Worm (Caenorhabditis elegans) whole organism, L4 larva: ENCODE measurements around the gene Y7A5A.20.

ENCODE experiments used
- F10B5.3 ChIP-seq: sonication (generic microtip); optimal IDR thresholded peaks from 2 replicates; lab custom pipeline; 2016; ENCODE audit warnings: mild to moderate bottlenecking, missing genetic modification characterization, missing compliant biosample characterization
- F37D6.2 ChIP-seq: sonication (generic microtip); optimal IDR thresholded peaks from 2 replicates; lab custom pipeline; 2016; ENCODE audit warnings: mild to moderate bottlenecking, missing genetic modification characterization, missing compliant biosample characterization
- F44E2.7 ChIP-seq: fragments of 200-800 bp; sonication (Bioruptor generic); IDR thresholded peaks from 2 replicates; pipeline ENCODE4 v2.1.2; 2022; ENCODE audit warnings: missing genetic modification characterization, missing compliant biosample characterization
- T26A8.4 ChIP-seq: fragments of 200-800 bp; sonication (Bioruptor generic); IDR thresholded peaks from 2 replicates; pipeline ENCODE4 v1.3.6; 2022; ENCODE audit warnings: missing genetic modification characterization, missing compliant biosample characterization
- ZK546.5 ChIP-seq, 2 experiments: sonication (generic microtip); optimal IDR thresholded peaks; 2 replicates each; lab custom pipeline; 2017; ENCODE audit warnings: missing biosample characterization in 2 of 2, missing genetic modification characterization in 2 of 2
- attf-4 ChIP-seq: sonication (generic microtip); optimal IDR thresholded peaks from 3 replicates; lab custom pipeline; 2017; ENCODE audit warnings: missing biosample characterization, missing genetic modification characterization
- ces-1 ChIP-seq: fragments of 150-350 bp; sonication (generic microtip); optimal IDR thresholded peaks from 4 replicates; lab custom pipeline; 2014; ENCODE audit warnings: missing biosample characterization, missing genetic modification reagents, missing genetic modification characterization
- dmd-6 ChIP-seq: fragments of 200-800 bp; sonication (Bioruptor generic); IDR thresholded peaks from 2 replicates; pipeline ENCODE4 v1.3.6; 2022; ENCODE audit warnings: missing genetic modification reagents, missing genetic modification characterization, missing compliant biosample characterization
- dmd-9 ChIP-seq: fragments of 200-800 bp; sonication (Bioruptor generic); IDR thresholded peaks from 2 replicates; pipeline ENCODE4 v1.3.6; 2022; ENCODE audit warnings: missing genetic modification reagents, missing genetic modification characterization, missing compliant biosample characterization
- dpl-1 ChIP-seq: fragments of 150-350 bp; optimal IDR thresholded peaks from 2 replicates; lab custom pipeline; 2014; ENCODE audit warnings: missing biosample characterization, missing genetic modification reagents, missing genetic modification characterization
- dve-1 ChIP-seq: sonication (generic microtip); optimal IDR thresholded peaks from 2 replicates; lab custom pipeline; 2017; ENCODE audit warnings: antibody characterized with exemption, mild to moderate bottlenecking, missing genetic modification characterization, missing compliant biosample characterization; ENCODE audit not compliant: insufficient read depth
- egl-27 ChIP-seq: sonication (generic microtip); optimal IDR thresholded peaks from 3 replicates; lab custom pipeline; 2017; ENCODE audit warnings: missing biosample characterization, missing genetic modification reagents, missing genetic modification characterization
- egl-43 ChIP-seq: fragments of 200-800 bp; sonication (Bioruptor generic); IDR thresholded peaks from 2 replicates; pipeline ENCODE4 v1.3.6; 2022; ENCODE audit warnings: missing genetic modification reagents, missing genetic modification characterization, missing compliant biosample characterization
- fkh-10 ChIP-seq: fragments of 150-350 bp; optimal IDR thresholded peaks from 2 replicates; lab custom pipeline; 2014; ENCODE audit warnings: missing biosample characterization, missing genetic modification reagents, missing genetic modification characterization
- fos-1 ChIP-seq: fragments of 150-350 bp; optimal IDR thresholded peaks from 2 replicates; lab custom pipeline; 2014; ENCODE audit warnings: missing biosample characterization, missing genetic modification characterization
- hif-1 ChIP-seq, 2 experiments: sonication (generic microtip); optimal IDR thresholded peaks; 2 replicates each; lab custom pipeline; 2016 to 2017; ENCODE audit warnings: missing compliant biosample characterization in 2 of 2, missing genetic modification characterization in 2 of 2, missing genetic modification reagents in 2 of 2, missing genotype in 2 of 2, mild to moderate bottlenecking in 1 of 2
- hlh-11 ChIP-seq: fragments of 200-800 bp; sonication (Bioruptor generic); optimal IDR thresholded peaks from 2 replicates; lab custom pipeline; 2018; ENCODE audit warnings: mild to moderate bottlenecking, missing genetic modification characterization, missing compliant biosample characterization
- hmg-1.1 ChIP-seq: fragments of 200-800 bp; sonication (Bioruptor generic); IDR thresholded peaks from 2 replicates; pipeline ENCODE4 v1.3.6; 2022; ENCODE audit warnings: missing genetic modification reagents, missing genetic modification characterization, missing compliant biosample characterization
- lin-13 ChIP-seq: fragments of 150-350 bp; optimal IDR thresholded peaks from 2 replicates; lab custom pipeline; 2014; ENCODE audit warnings: missing biosample characterization, missing genetic modification reagents, missing genetic modification characterization
- lin-15B ChIP-seq: fragments of 150-350 bp; sonication (generic microtip); optimal IDR thresholded peaks from 3 replicates; lab custom pipeline; 2014; ENCODE audit warnings: missing biosample characterization, missing genetic modification characterization
- lin-38 ChIP-seq: fragments of 200-800 bp; sonication (Bioruptor generic); IDR thresholded peaks from 2 replicates; pipeline ENCODE4 v1.3.6; 2022; ENCODE audit warnings: missing genetic modification reagents, missing genetic modification characterization, missing compliant biosample characterization
- lin-39 ChIP-seq: fragments of 150-350 bp; optimal IDR thresholded peaks from 2 replicates; lab custom pipeline; 2014; ENCODE audit warnings: missing biosample characterization, missing genetic modification reagents, missing genetic modification characterization
- madf-5 ChIP-seq, 2 experiments: fragments of 200-800 bp; sonication (Bioruptor generic); IDR thresholded peaks; 2 replicates each; pipeline ENCODE4 v1.3.6; 2022; ENCODE audit warnings: missing compliant biosample characterization in 2 of 2, missing genetic modification characterization in 2 of 2
- mdl-1 ChIP-seq, 2 experiments: fragments of 150-350 bp in 1 of 2; sonication (generic microtip) in 1 of 2; optimal IDR thresholded peaks; 2 replicates each; lab custom pipeline; 2014 to 2017; ENCODE audit warnings: missing biosample characterization in 2 of 2, missing genetic modification characterization in 2 of 2
- mes-2 ChIP-seq: sonication (generic microtip); optimal IDR thresholded peaks from 2 replicates; lab custom pipeline; 2016; ENCODE audit warnings: missing genotype, mild to moderate bottlenecking, missing genetic modification characterization, missing compliant biosample characterization; ENCODE audit not compliant: poor library complexity, severe bottlenecking
- nhr-102 ChIP-seq: sonication (generic microtip); optimal IDR thresholded peaks from 2 replicates; lab custom pipeline; 2016; ENCODE audit warnings: mild to moderate bottlenecking, missing genetic modification characterization, moderate library complexity, missing compliant biosample characterization
- nhr-11 ChIP-seq: fragments of 150-350 bp; optimal IDR thresholded peaks from 2 replicates; lab custom pipeline; 2014; ENCODE audit warnings: missing biosample characterization, missing genetic modification characterization
- nhr-28 ChIP-seq: fragments of 150-350 bp; optimal IDR thresholded peaks from 2 replicates; lab custom pipeline; 2014; ENCODE audit warnings: missing biosample characterization, missing genetic modification characterization
- nhr-42 ChIP-seq: fragments of 200-800 bp; sonication (Bioruptor generic); IDR thresholded peaks from 2 replicates; pipeline ENCODE4 v1.3.6; 2022; ENCODE audit warnings: missing genetic modification characterization, missing compliant biosample characterization
- nhr-77 ChIP-seq: fragments of 150-350 bp; optimal IDR thresholded peaks from 2 replicates; lab custom pipeline; 2014; ENCODE audit warnings: missing biosample characterization, missing genetic modification characterization
- rbr-2 ChIP-seq: sonication (generic microtip); optimal IDR thresholded peaks from 2 replicates; lab custom pipeline; 2016; ENCODE audit warnings: missing genotype, missing genetic modification characterization, missing compliant biosample characterization
- set-16 ChIP-seq: fragments of 200-800 bp; sonication (Bioruptor generic); IDR thresholded peaks from 2 replicates; pipeline ENCODE4 v1.3.6; 2022; ENCODE audit warnings: missing genetic modification reagents, missing genetic modification characterization, missing compliant biosample characterization
- snpc-1.2 ChIP-seq: fragments of 200-800 bp; sonication (Bioruptor generic); IDR thresholded peaks from 2 replicates; pipeline ENCODE4 v1.3.6; 2022; ENCODE audit warnings: missing genetic modification reagents, missing genetic modification characterization, missing compliant biosample characterization
- spr-1 ChIP-seq: sonication (generic microtip); optimal IDR thresholded peaks from 2 replicates; lab custom pipeline; 2016; ENCODE audit warnings: mild to moderate bottlenecking, missing genetic modification characterization, missing compliant biosample characterization
- tra-1 ChIP-seq: fragments of 200-800 bp; sonication (Bioruptor generic); IDR thresholded peaks from 2 replicates; pipeline ENCODE4 v1.3.6; 2022; ENCODE audit warnings: missing genetic modification reagents, missing genetic modification characterization, missing compliant biosample characterization
- unc-62 ChIP-seq, 3 experiments: fragments of 150-350 bp in 1 of 3; sonication (generic microtip); optimal IDR thresholded peaks in 2 of 3; peaks in 1 of 3; 1 replicate in 1 of 3; 2 replicates in 2 of 3; lab custom pipeline; 2014 to 2017; ENCODE audit warnings: missing biosample characterization in 3 of 3, missing genetic modification characterization in 3 of 3, missing genetic modification reagents in 3 of 3, missing genotype in 1 of 3
- zfp-2 ChIP-seq: sonication (generic microtip); optimal IDR thresholded peaks from 2 replicates; lab custom pipeline; 2016; ENCODE audit warnings: mild to moderate bottlenecking, missing genetic modification characterization, missing compliant biosample characterization
- zip-11 ChIP-seq: fragments of 200-800 bp; sonication (Bioruptor generic); IDR thresholded peaks from 2 replicates; pipeline ENCODE4 v1.3.6; 2022; ENCODE audit warnings: missing genetic modification characterization, missing compliant biosample characterization
- zip-2 ChIP-seq: fragments of 150-350 bp; optimal IDR thresholded peaks from 2 replicates; lab custom pipeline; 2014; ENCODE audit warnings: missing biosample characterization, missing genetic modification characterization
- ztf-11 ChIP-seq: fragments of 150-350 bp; optimal IDR thresholded peaks from 2 replicates; lab custom pipeline; 2014; ENCODE audit warnings: missing biosample characterization, missing genetic modification characterization
- ztf-7 ChIP-seq: fragments of 150-350 bp; optimal IDR thresholded peaks from 2 replicates; lab custom pipeline; 2014; ENCODE audit warnings: missing biosample characterization, missing genetic modification characterization

The Y7A5A.20 gene

ce11 chrX:15849397-15849935, 21.3 kb downstream of the Y7A5A.20 start, which contains the start of gene acl-1 (continued):
- TF ChIP-seq nhr-102, result peak; percentile 57
- TF ChIP-seq ztf-11, result no peak
- no peak for TF ChIP-seq ces-1 (GFP tag; lab: Kevin White, UChicago)
- peak; percentile 65 for TF ChIP-seq hlh-11 (tag; lab: Kevin White, UChicago)
- TF ChIP-seq fkh-10, result peak; percentile 73
- TF ChIP-seq nhr-28 (tag; lab: Kevin White, UChicago), result peak; percentile 18
- TF ChIP-seq madf-5 (GFP tag; IDR thresholded peaks at IDR 0.05; lab: Robert Waterston, UW), result no peak
- no peak for TF ChIP-seq lin-39 (tag; lab: Kevin White, UChicago)
- no peak for TF ChIP-seq ZK546.5 (tag; optimal IDR thresholded peaks at IDR 0.05; lab: Kevin White, UChicago)
- peak; percentile 35 for TF ChIP-seq spr-1 (tag; lab: Kevin White, UChicago)
- no peak for TF ChIP-seq nhr-42 (GFP tag; lab: Robert Waterston, UW)

- no peak for TF ChIP-seq nhr-77 (tag; lab: Kevin White, UChicago)
- peak; percentile 51 for TF ChIP-seq set-16 (GFP tag; lab: Robert Waterston, UW)
- TF ChIP-seq, all 104 proteins: peak for 1
Measured at ce11 chrX:15851013-15851412, 22.9 kb downstream of the Y7A5A.20 start.

ce11 chrX:15856853-15857252, 28.7 kb downstream of the Y7A5A.20 start, which contains the start of gene F53H4.2:
Gene F53H4.2 (plus strand): TSS chrX:15857153.
- TF ChIP-seq egl-43 (GFP tag; lab: Robert Waterston, UW), result no peak
- peak in 1 of 2 experiments; percentile 55 for TF ChIP-seq unc-62 (GFP tag; optimal IDR thresholded peaks at IDR 0.05 in 1 of 2; lab: Kevin White, UChicago)
- no peak for TF ChIP-seq unc-62 (tag; optimal IDR thresholded peaks at IDR 0.05; lab: Kevin White, UChicago)

ce11 chrX:15860556-15861008, 32.4 kb downstream of the Y7A5A.20 start, which contains the start of gene F53H4.6:
Gene F53H4.6 (minus strand): TSS chrX:15860606.
- TF ChIP-seq mdl-1 (tag; optimal IDR thresholded peaks at IDR 0.05; lab: Kevin White, UChicago) (peak in 1 of 2 experiments; percentile 30), attf-4 (tag; lab: Kevin White, UChicago) (no peak), F44E2.7 (no peak), hmg-1.1 (peak; percentile 69), dpl-1 (GFP tag; lab: Kevin White, UChicago) (peak; percentile 27), lin-13 (no peak), F10B5.3 (tag; lab: Kevin White, UChicago) (no peak), T26A8.4 (GFP tag; lab: Robert Waterston, UW) (no peak), dmd-6 (GFP tag; lab: Robert Waterston, UW) (0 out of 2 replicates have a peak, but pooled peaks have one; percentile 24), F37D6.2 (tag; lab: Kevin White, UChicago) (peak; percentile 19), fos-1 (tag; lab: Kevin White, UChicago) (no peak), zip-2 (tag; lab: Kevin White, UChicago) (no peak), tra-1 (no peak), zfp-2 (tag; lab: Kevin White, UChicago) (no peak), nhr-11 (peak; percentile 16), egl-27 (tag; lab: Kevin White, UChicago) (no peak), hif-1 (tag; optimal IDR thresholded peaks at IDR 0.05; lab: Kevin White, UChicago) (no peak), snpc-1.2 (no peak), lin-38 (GFP tag; lab: Robert Waterston, UW) (peak; percentile 85), ztf-7 (tag; lab: Kevin White, UChicago) (no peak), dve-1 (peak; percentile 3), zip-11 (no peak), lin-15B (tag; lab: Kevin White, UChicago) (no peak), rbr-2 (tag; lab: Kevin White, UChicago) (peak; percentile 25), mes-2 (tag; lab: Kevin White, UChicago) (peak; percentile 50), hlh-11 (tag; lab: Kevin White, UChicago) (peak; percentile 25), dmd-9 (GFP tag; lab: Robert Waterston, UW) (0 out of 2 replicates have a peak, but pooled peaks have one; percentile 39)
- TF ChIP-seq, all 104 proteins: peak for 12
